Fruit fly (Drosophila melanogaster): ENCODE results near the gene CG31635.

The CG31635 gene

DNA sequence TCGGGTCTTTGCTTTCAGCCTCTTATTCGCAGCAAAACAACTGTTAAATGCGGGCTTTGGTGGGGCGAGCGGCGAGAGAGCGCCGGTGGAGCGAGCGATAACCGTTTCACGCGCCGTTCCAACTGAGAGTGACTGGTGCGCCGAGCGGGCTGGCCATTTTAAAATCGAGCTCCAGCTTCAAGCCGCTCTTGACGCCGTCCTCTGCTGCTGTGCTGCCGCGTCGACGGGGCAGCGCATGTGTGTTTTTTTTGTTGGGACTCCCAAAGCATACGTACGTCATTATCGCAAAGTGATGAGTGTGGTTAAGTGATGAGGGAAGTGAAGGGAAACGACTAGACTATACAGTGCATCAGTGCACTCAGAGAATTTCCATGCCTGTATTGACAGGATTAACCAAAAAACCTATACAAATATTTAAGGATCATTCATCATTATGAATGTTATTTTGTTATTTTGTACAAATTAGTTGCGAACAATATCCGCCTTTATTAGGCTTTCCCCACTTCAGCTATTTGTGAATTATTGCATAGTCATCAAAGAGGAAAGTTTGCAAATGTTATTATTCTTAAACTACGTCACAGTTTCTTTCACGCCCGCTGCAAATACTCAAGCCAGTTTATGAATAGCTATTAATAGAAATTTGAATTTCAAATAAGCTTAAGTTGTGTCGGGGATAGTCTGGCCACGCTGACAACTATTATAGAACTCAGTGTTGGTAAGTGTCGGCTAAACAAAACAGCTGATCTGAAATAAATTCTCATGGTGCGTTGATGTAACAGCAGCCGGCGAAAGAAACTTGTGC is 24.5 kb upstream of the CG31635 start, which contains the start of gene Spn27A (continued):
- peak in 1 of 2 experiments; percentile 56 for TF ChIP-seq chif (GFP tag; optimal IDR thresholded peaks at IDR 0.05)
- no peak for TF ChIP-seq CG15073 (GFP tag; optimal IDR thresholded peaks at IDR 0.05)
- peak; percentile 60 for TF ChIP-seq CG3281 (GFP tag; optimal IDR thresholded peaks at IDR 0.05)
- peak; percentile 5; the same call in 1 of the 2 replicates for TF ChIP-seq CG4360 (GFP tag; IDR thresholded peaks at IDR 0.05)
- TF ChIP-seq Max (GFP tag; optimal IDR thresholded peaks at IDR 0.05): peak; percentile 66
- no peak for TF ChIP-seq mld (GFP tag; IDR thresholded peaks at IDR 0.05; ENCODE audit: partially characterized antibody)
- TF ChIP-seq tgo (GFP tag; IDR thresholded peaks at IDR 0.05): peak; percentile 32; the same call in 1 of the 3 replicates
- no peak for TF ChIP-seq Doc3 (GFP tag; IDR thresholded peaks at IDR 0.05; ENCODE audit: partially characterized antibody)
- TF ChIP-seq Antp (GFP tag; optimal IDR thresholded peaks at IDR 0.05): peak; percentile 50
- TF ChIP-seq Elba2 (GFP tag; optimal IDR thresholded peaks at IDR 0.05): peak; percentile 19
- TF ChIP-seq bab2 (GFP tag; optimal IDR thresholded peaks at IDR 0.05): peak; percentile 59
- no peak for TF ChIP-seq CG7987 (GFP tag; optimal IDR thresholded peaks at IDR 0.05)
- TF ChIP-seq CG11093 (GFP tag; IDR thresholded peaks at IDR 0.05): no peak
- TF ChIP-seq CG2120 (GFP tag; optimal IDR thresholded peaks at IDR 0.05): peak; percentile 76
- TF ChIP-seq vvl (GFP tag; IDR thresholded peaks at IDR 0.05): peak; percentile 93
- no peak for TF ChIP-seq fu2 (GFP tag; optimal IDR thresholded peaks at IDR 0.05)
- TF ChIP-seq mirr (GFP tag; optimal IDR thresholded peaks at IDR 0.05): peak; percentile 25
- peak; percentile 51 for TF ChIP-seq slou (GFP tag; optimal IDR thresholded peaks at IDR 0.05)
- TF ChIP-seq CG16815 (GFP tag; optimal IDR thresholded peaks at IDR 0.05): no peak
- peak; percentile 49 for TF ChIP-seq CG8388 (GFP tag; optimal IDR thresholded peaks at IDR 0.05)
- TF ChIP-seq h (optimal IDR thresholded peaks at IDR 0.05): no peak
- TF ChIP-seq nau (GFP tag; optimal IDR thresholded peaks at IDR 0.05): peak; percentile 60
- TF ChIP-seq CG14710 (tag; optimal IDR thresholded peaks at IDR 0.05): peak; percentile 75
- TF ChIP-seq maf-S (GFP tag; optimal IDR thresholded peaks at IDR 0.05): peak; percentile 42
- TF ChIP-seq CG12071 (GFP tag; optimal IDR thresholded peaks at IDR 0.05): no peak
- peak; percentile 40 for TF ChIP-seq D19B (GFP tag; optimal IDR thresholded peaks at IDR 0.05)
- TF ChIP-seq CG2889 (GFP tag; IDR thresholded peaks at IDR 0.05): no peak
- peak; percentile 46 for TF ChIP-seq NC2β (GFP tag; optimal IDR thresholded peaks at IDR 0.05)
- TF ChIP-seq slbo (GFP tag; IDR thresholded peaks at IDR 0.05): peak; percentile 38; the same call in 1 of the 2 replicates
- peak; percentile 64 for TF ChIP-seq Jarid2 (GFP tag; optimal IDR thresholded peaks at IDR 0.05)
- TF ChIP-seq Eip74EF (GFP tag; optimal IDR thresholded peaks at IDR 0.05): peak in 1 of 2 experiments; percentile 53
- no peak for TF ChIP-seq sr (GFP tag; IDR thresholded peaks at IDR 0.05)
- TF ChIP-seq CG9817 (tag; optimal IDR thresholded peaks at IDR 0.05): peak; percentile 25
- peak; percentile 36 for TF ChIP-seq HmgD (GFP tag; optimal IDR thresholded peaks at IDR 0.05)
- TF ChIP-seq org-1 (GFP tag; optimal IDR thresholded peaks at IDR 0.05): peak; percentile 23
- no peak for TF ChIP-seq dan (GFP tag; IDR thresholded peaks at IDR 0.05)
- no peak; the same call in 2 of the 3 replicates for TF ChIP-seq Optix (GFP tag; IDR thresholded peaks at IDR 0.05)
- TF ChIP-seq her (GFP tag; optimal IDR thresholded peaks at IDR 0.05): peak; percentile 36
- TF ChIP-seq run (tag; optimal IDR thresholded peaks at IDR 0.05): no peak
- peak; percentile 3 for TF ChIP-seq CG12769 (tag; optimal IDR thresholded peaks at IDR 0.05)
- no peak for TF ChIP-seq CG2129 (GFP tag; IDR thresholded peaks at IDR 0.05; ENCODE audit: partially characterized antibody)
- peak; percentile 38 for TF ChIP-seq CG30020 (tag; optimal IDR thresholded peaks at IDR 0.05)
- TF ChIP-seq CG43689 (GFP tag; IDR thresholded peaks at IDR 0.05): no peak
- peak; percentile 59 for TF ChIP-seq gsb-n (tag; optimal IDR thresholded peaks at IDR 0.05)
- peak; percentile 64 for TF ChIP-seq Ssrp (tag; optimal IDR thresholded peaks at IDR 0.05)
- no peak for TF ChIP-seq Hr78 (GFP tag; optimal IDR thresholded peaks at IDR 0.05)
- TF ChIP-seq Hsf (GFP tag; optimal IDR thresholded peaks at IDR 0.05): peak; percentile 68
- peak; percentile 20; the same call in 1 of the 2 replicates for TF ChIP-seq ssp (GFP tag; IDR thresholded peaks at IDR 0.05)
- no peak for TF ChIP-seq GATAe (GFP tag; conservative IDR thresholded peaks at IDR 0.05)

All from whole organism, embryonic.